Fruit fly (Drosophila melanogaster): ENCODE results near the gene naz.

dm6 chr3R:18288677-18289076 is 40.1 kb downstream of the naz start, which contains the start of gene CG7131:
- no peak for TF ChIP-seq CG8478 (optimal IDR thresholded peaks at IDR 0.05)
- TF ChIP-seq CTCF (optimal IDR thresholded peaks at IDR 0.05): no peak

Data from S2 (cell line).